Worm (Caenorhabditis elegans) whole organism, early embryonic: ENCODE measurements around the gene txbp-3.

Experiments
- ama-1 ChIP-seq: fragments of 150-350 bp; optimal IDR thresholded peaks from 2 replicates; lab custom pipeline; 2014
- ceh-13 ChIP-seq: fragments of 200-800 bp; sonication (Bioruptor generic); optimal IDR thresholded peaks from 2 replicates; lab custom pipeline; 2018; ENCODE audit warnings: mild to moderate bottlenecking, missing genetic modification characterization, missing compliant biosample characterization
- hmbx-1 ChIP-seq: sonication (generic microtip); optimal IDR thresholded peaks from 2 replicates; lab custom pipeline; 2016; ENCODE audit warnings: mild to moderate bottlenecking, missing genetic modification characterization, missing compliant biosample characterization
- hmg-4 ChIP-seq: fragments of 200-800 bp; sonication (Bioruptor generic); optimal IDR thresholded peaks from 2 replicates; lab custom pipeline; 2018; ENCODE audit warnings: mild to moderate bottlenecking, missing genetic modification characterization, missing compliant biosample characterization
- scrt-1 ChIP-seq: fragments of 200-800 bp; sonication (Bioruptor generic); IDR thresholded peaks from 2 replicates; pipeline ENCODE4 v1.3.6; 2022; ENCODE audit warnings: missing genetic modification characterization, missing compliant biosample characterization
- tra-4 ChIP-seq: sonication (generic microtip); optimal IDR thresholded peaks from 2 replicates; lab custom pipeline; 2017; ENCODE audit warnings: missing genetic modification characterization, missing compliant biosample characterization

ce11 chrIII:5008730-5009129 is 38.5 kb downstream of the txbp-3 start, which contains the start of gene R144.11:
- TF ChIP-seq ama-1 (lab: Kevin White, UChicago) (no peak), tra-4 (no peak), ceh-13 (GFP tag; lab: Kevin White, UChicago) (no peak), hmbx-1 (tag; lab: Kevin White, UChicago) (no peak), scrt-1 (GFP tag; lab: Robert Waterston, UW) (no peak), hmg-4 (no peak)
